Fruit fly (Drosophila melanogaster): ENCODE data around the gene CG33777.
A peak's percentile ranks its signal among the peaks of the same experiment; 100 is the strongest.

CG33777 gene

dm6 chr3L:4555136-4555535 is at the start of gene CG33777:
Gene CG33777, minus strand, starts transcription at chr3L:4555236.
- TF ChIP-seq GATAe (GFP tag; conservative IDR thresholded peaks at IDR 0.05) (no peak), CrebB (tag; optimal IDR thresholded peaks at IDR 0.05) (no peak), lmd (GFP tag; IDR thresholded peaks at IDR 0.05) (no peak), insv (GFP tag; optimal IDR thresholded peaks at IDR 0.05) (no peak), dm (GFP tag; optimal IDR thresholded peaks at IDR 0.05) (no peak), Neu2 (GFP tag; optimal IDR thresholded peaks at IDR 0.05; ENCODE audit: borderline replicate concordance) (no peak), CG6254 (GFP tag; optimal IDR thresholded peaks at IDR 0.05) (no peak), hkb (optimal IDR thresholded peaks at IDR 0.05) (no peak), hkb (GFP tag; IDR thresholded peaks at IDR 0.05) (no peak), CG13624 (GFP tag; optimal IDR thresholded peaks at IDR 0.05) (no peak), h (optimal IDR thresholded peaks at IDR 0.05) (no peak), pan (optimal IDR thresholded peaks at IDR 0.05) (no peak), pan (GFP tag; optimal IDR thresholded peaks at IDR 0.05 in 1 of 2, IDR thresholded peaks at IDR 0.05 in 1 of 2) (no peak), BEAF-32 (GFP tag; optimal IDR thresholded peaks at IDR 0.05) (no peak), HLH3B (GFP tag; IDR thresholded peaks at IDR 0.05) (no peak), CG4730 (GFP tag; IDR thresholded peaks at IDR 0.05) (no peak), Vsx1 (GFP tag; optimal IDR thresholded peaks at IDR 0.05) (no peak), CG16815 (GFP tag; optimal IDR thresholded peaks at IDR 0.05) (no peak)

- TF ChIP-seq CG1647 (GFP tag; optimal IDR thresholded peaks at IDR 0.05) = no peak
- TF ChIP-seq CG6683 (GFP tag; optimal IDR thresholded peaks at IDR 0.05) = peak; percentile 17
- TF ChIP-seq CG4328 (GFP tag; optimal IDR thresholded peaks at IDR 0.05) = no peak
- peak; percentile 64 for TF ChIP-seq CG17328 (GFP tag; IDR thresholded peaks at IDR 0.05)
- TF ChIP-seq CG9215 (GFP tag; IDR thresholded peaks at IDR 0.05) = no peak
- TF ChIP-seq CG6175 (GFP tag; IDR thresholded peaks at IDR 0.05) = no peak
- TF ChIP-seq Gsc (GFP tag; IDR thresholded peaks at IDR 0.05) = no peak
- TF ChIP-seq vfl (GFP tag; optimal IDR thresholded peaks at IDR 0.05) = no peak
- TF ChIP-seq vnd (GFP tag; IDR thresholded peaks at IDR 0.05; ENCODE audit: partially characterized antibody) = no peak
- TF ChIP-seq CG9437 (GFP tag; optimal IDR thresholded peaks at IDR 0.05) = peak; percentile 23
- TF ChIP-seq CG34224 (GFP tag; IDR thresholded peaks at IDR 0.05; ENCODE audit: partially characterized antibody) = no peak
- no peak for TF ChIP-seq sqz (GFP tag; optimal IDR thresholded peaks at IDR 0.05)
- TF ChIP-seq CG10267 (tag; optimal IDR thresholded peaks at IDR 0.05) = peak; percentile 39
- TF ChIP-seq rib (GFP tag; IDR thresholded peaks at IDR 0.05) = no peak
- TF ChIP-seq ranshi (GFP tag; IDR thresholded peaks at IDR 0.05) = peak; percentile 40; the same call in 1 of the 2 replicates
- TF ChIP-seq E2f1 (GFP tag; IDR thresholded peaks at IDR 0.05) = no peak
- no peak for TF ChIP-seq CG5245 (GFP tag; optimal IDR thresholded peaks at IDR 0.05)
- TF ChIP-seq ap (GFP tag; IDR thresholded peaks at IDR 0.05) = peak; percentile 57
- TF ChIP-seq salm (tag; optimal IDR thresholded peaks at IDR 0.05) = no peak
- TF ChIP-seq esg (GFP tag; conservative IDR thresholded peaks at IDR 0.05) = peak; percentile 58
- no peak for TF ChIP-seq B-H2 (GFP tag; optimal IDR thresholded peaks at IDR 0.05)
- TF ChIP-seq inv (GFP tag; IDR thresholded peaks at IDR 0.05; ENCODE audit: partially characterized antibody) = no peak
- TF ChIP-seq Dbx (GFP tag; IDR thresholded peaks at IDR 0.05) = peak; percentile 27; the same call in 1 of the 3 replicates
- no peak for TF ChIP-seq Lim3 (GFP tag; IDR thresholded peaks at IDR 0.05)
- TF ChIP-seq CG34376 (GFP tag; optimal IDR thresholded peaks at IDR 0.05) = no peak
- no peak for TF ChIP-seq CG7271 (tag; optimal IDR thresholded peaks at IDR 0.05)
- peak; percentile 65 for TF ChIP-seq CG18599 (GFP tag; optimal IDR thresholded peaks at IDR 0.05)
- TF ChIP-seq CG7372 (GFP tag; IDR thresholded peaks at IDR 0.05) = peak; percentile 49; the same call in 1 of the 2 replicates
- TF ChIP-seq CG8290 (GFP tag; optimal IDR thresholded peaks at IDR 0.05) = no peak
- TF ChIP-seq CG8290 (tag; optimal IDR thresholded peaks at IDR 0.05) = no peak
- TF ChIP-seq Ptx1 (GFP tag; IDR thresholded peaks at IDR 0.05) = peak; percentile 63
- TF ChIP-seq CG2202 (tag; optimal IDR thresholded peaks at IDR 0.05) = no peak
- 0 out of 2 replicates have a peak, but pooled peaks have one; percentile 36 for TF ChIP-seq CG11696 (GFP tag; IDR thresholded peaks at IDR 0.05)
- no peak for TF ChIP-seq trh (GFP tag; optimal IDR thresholded peaks at IDR 0.05)
- no peak for TF ChIP-seq MESR4 (GFP tag; optimal IDR thresholded peaks at IDR 0.05)
These were observed 48.4 kb upstream of the CG33777 start for dm6 chr3L:4603439-4603838.

All from whole organism, embryonic.